Worm (Caenorhabditis elegans): ENCODE data around the gene ser-6.

ser-6 gene

DNA sequence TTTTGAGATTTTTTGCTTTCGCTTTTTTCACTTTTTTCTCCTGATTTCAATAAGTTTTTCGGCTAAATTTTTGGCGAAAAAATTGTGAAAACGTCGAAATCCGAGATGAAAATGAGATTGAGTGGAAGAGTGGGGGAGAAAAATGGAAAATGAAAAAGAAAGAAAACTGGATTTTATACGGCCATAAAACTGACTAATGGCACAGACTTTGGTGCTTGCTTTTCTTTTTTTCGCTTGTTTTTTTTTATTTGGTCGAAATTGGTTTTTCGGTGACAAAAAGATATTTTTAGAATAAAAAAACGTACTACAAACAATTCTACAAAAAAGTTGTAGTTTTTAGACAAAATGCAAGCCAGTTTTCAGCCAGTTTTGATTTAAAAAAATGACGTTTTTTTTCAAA is 42.9 kb downstream of the ser-6 start:
- TF ChIP-seq sem-4 (tag; optimal IDR thresholded peaks at IDR 0.05) (no peak), unc-55 (GFP tag; optimal IDR thresholded peaks at IDR 0.05) (peak; percentile 56), skn-1 (tag; optimal IDR thresholded peaks at IDR 0.05) (no peak)

- TF ChIP-seq nhr-23 (tag; optimal IDR thresholded peaks at IDR 0.05) = no peak
- TF ChIP-seq ztf-1 (GFP tag; conservative IDR thresholded peaks at IDR 0.05) = no peak
- no peak for TF ChIP-seq ceh-82 (tag; optimal IDR thresholded peaks at IDR 0.05)
- TF ChIP-seq nhr-129 (tag; optimal IDR thresholded peaks at IDR 0.05) = no peak
- TF ChIP-seq lin-11 (tag; optimal IDR thresholded peaks at IDR 0.05) = no peak
- no peak for TF ChIP-seq zag-1 (tag; optimal IDR thresholded peaks at IDR 0.05)
- TF ChIP-seq mdl-1 (tag; optimal IDR thresholded peaks at IDR 0.05) = no peak
- TF ChIP-seq ztf-11 (tag; optimal IDR thresholded peaks at IDR 0.05) = no peak
- no peak for TF ChIP-seq crh-2 (tag; optimal IDR thresholded peaks at IDR 0.05)
- TF ChIP-seq snpc-4 (tag; optimal IDR thresholded peaks at IDR 0.05) = no peak
- no peak for TF ChIP-seq lsy-2 (tag; optimal IDR thresholded peaks at IDR 0.05)
- TF ChIP-seq sem-4 (tag; optimal IDR thresholded peaks at IDR 0.05) = no peak
- no peak for TF ChIP-seq ceh-16 (tag; optimal IDR thresholded peaks at IDR 0.05)
- TF ChIP-seq R02D3.7 (tag; optimal IDR thresholded peaks at IDR 0.05) = no peak
Measured at ce11 chrIV:3008828-3009227, 48.9 kb downstream of the ser-6 start, which contains the start of gene Y54G2A.73. TSS of gene Y54G2A.73 (minus strand) at chrIV:3008892.

- peak; percentile 9 for TF ChIP-seq gmeb-1 (tag; optimal IDR thresholded peaks at IDR 0.05)
- no peak for TF ChIP-seq mbf-1 (tag; optimal IDR thresholded peaks at IDR 0.05)
- TF ChIP-seq lsy-2 (tag; optimal IDR thresholded peaks at IDR 0.05) = no peak
Measured at ce11 chrIV:3011647-3012046, 51.7 kb downstream of the ser-6 start.

DNA sequence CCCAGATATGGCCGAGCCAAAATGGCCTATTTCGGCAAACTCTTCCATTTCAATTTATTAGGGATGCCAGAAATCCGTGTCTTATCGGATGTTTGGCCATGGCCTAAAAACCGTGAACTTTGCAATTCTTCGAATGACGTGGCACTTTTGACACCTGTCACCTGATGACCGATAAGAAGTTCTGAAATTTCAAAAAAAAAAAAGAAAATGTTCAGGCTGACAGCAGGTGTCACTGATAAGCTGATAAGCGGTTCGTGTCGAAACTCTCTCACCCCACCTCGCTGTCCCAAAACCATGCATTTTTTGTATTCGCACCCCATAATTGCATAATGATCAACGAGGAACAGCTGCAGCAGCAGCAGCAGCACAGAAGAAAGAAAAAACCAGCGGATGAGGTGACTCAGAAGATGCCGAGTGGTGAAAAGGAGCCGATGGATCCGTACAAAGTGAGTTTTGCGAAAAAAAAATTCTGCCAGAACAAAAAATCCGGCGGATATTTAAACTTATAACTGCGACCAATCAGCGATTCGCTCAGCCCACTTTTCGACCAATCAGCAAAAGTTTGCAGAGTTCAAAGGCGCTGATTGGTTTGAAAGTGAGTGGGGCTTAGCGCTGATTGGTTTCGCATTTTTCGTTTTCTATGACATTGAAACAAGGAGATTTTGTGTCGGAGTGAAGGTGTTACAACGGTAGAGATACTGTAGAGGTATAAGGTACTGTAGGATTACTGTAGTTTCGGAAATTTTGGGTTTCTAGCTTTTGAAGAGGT is 52.7 kb downstream of the ser-6 start, which contains the start of the genes Y54G2A.28 and vrp-1:
Y54G2A.28 (minus strand) TSS at position 48 of the 769 bp plus-strand sequence.
vrp-1 (plus strand) TSS at position 214 of the 769 bp plus-strand sequence.
- TF ChIP-seq alr-1 (tag; optimal IDR thresholded peaks at IDR 0.05) = no peak
- TF ChIP-seq crh-2 (tag; optimal IDR thresholded peaks at IDR 0.05) = peak; percentile 54
- peak; percentile 79 for TF ChIP-seq fos-1 (tag; optimal IDR thresholded peaks at IDR 0.05)
